Worm (Caenorhabditis elegans) whole organism, L4 larva: ENCODE data around the gene C27B7.2.

Experiments
- F10B5.3 ChIP-seq: sonication (generic microtip); optimal IDR thresholded peaks from 2 replicates; lab custom pipeline; 2016; ENCODE audit warnings: mild to moderate bottlenecking, missing genetic modification characterization, missing compliant biosample characterization
- T20F7.1 ChIP-seq: fragments of 200-800 bp; sonication (Bioruptor generic); optimal IDR thresholded peaks from 2 replicates; lab custom pipeline; 2018; ENCODE audit warnings: mild to moderate bottlenecking, missing genetic modification characterization, missing compliant biosample characterization
- T26A8.4 ChIP-seq: fragments of 200-800 bp; sonication (Bioruptor generic); IDR thresholded peaks from 2 replicates; pipeline ENCODE4 v1.3.6; 2022; ENCODE audit warnings: missing genetic modification characterization, missing compliant biosample characterization
- Y48G9A.11 ChIP-seq: fragments of 200-800 bp; sonication (Bioruptor generic); IDR thresholded peaks from 2 replicates; pipeline ENCODE4 v1.3.6; 2022; ENCODE audit warnings: missing genetic modification reagents, missing genetic modification characterization, missing compliant biosample characterization
- Y5F2A.4 ChIP-seq: fragments of 200-800 bp; sonication (Bioruptor generic); optimal IDR thresholded peaks from 2 replicates; lab custom pipeline; 2018; ENCODE audit warnings: mild to moderate bottlenecking, missing genetic modification characterization, missing compliant biosample characterization
- ZK337.2 ChIP-seq: fragments of 200-800 bp; sonication (Bioruptor generic); IDR thresholded peaks from 2 replicates; pipeline ENCODE4 v1.3.6; 2022; ENCODE audit warnings: missing genetic modification reagents, missing genetic modification characterization, missing compliant biosample characterization
- ZK546.5 ChIP-seq, 2 experiments: sonication (generic microtip); optimal IDR thresholded peaks; 2 replicates each; lab custom pipeline; 2017; ENCODE audit warnings: missing biosample characterization in 2 of 2, missing genetic modification characterization in 2 of 2
- arid-1 ChIP-seq: fragments of 200-800 bp; sonication (Bioruptor generic); conservative IDR thresholded peaks from 2 replicates; pipeline ENCODE4 v1.3.6; 2022; ENCODE audit warnings: missing genetic modification reagents, missing genetic modification characterization, missing compliant biosample characterization
- attf-4 ChIP-seq: sonication (generic microtip); optimal IDR thresholded peaks from 3 replicates; lab custom pipeline; 2017; ENCODE audit warnings: missing biosample characterization, missing genetic modification characterization
- daf-16 ChIP-seq, 3 experiments: sonication (generic microtip); optimal IDR thresholded peaks; 2 replicates each; lab custom pipeline; 2016 to 2017; ENCODE audit warnings: missing genetic modification characterization in 3 of 3, missing genetic modification reagents in 3 of 3, mild to moderate bottlenecking in 2 of 3, missing compliant biosample characterization in 2 of 3, missing biosample characterization in 1 of 3, moderate library complexity in 1 of 3
- daf-19 ChIP-seq: fragments of 200-800 bp; sonication (Bioruptor generic); conservative IDR thresholded peaks from 2 replicates; pipeline ENCODE4 v1.3.6; 2022; ENCODE audit warnings: missing genetic modification characterization, missing compliant biosample characterization
- dmd-6 ChIP-seq: fragments of 200-800 bp; sonication (Bioruptor generic); IDR thresholded peaks from 2 replicates; pipeline ENCODE4 v1.3.6; 2022; ENCODE audit warnings: missing genetic modification reagents, missing genetic modification characterization, missing compliant biosample characterization
- dmd-8 ChIP-seq: fragments of 200-800 bp; sonication (Bioruptor generic); IDR thresholded peaks from 2 replicates; pipeline ENCODE4 v1.3.6; 2022; ENCODE audit warnings: missing genetic modification characterization, missing compliant biosample characterization
- dmd-9 ChIP-seq: fragments of 200-800 bp; sonication (Bioruptor generic); IDR thresholded peaks from 2 replicates; pipeline ENCODE4 v1.3.6; 2022; ENCODE audit warnings: missing genetic modification reagents, missing genetic modification characterization, missing compliant biosample characterization
- dpl-1 ChIP-seq: fragments of 150-350 bp; optimal IDR thresholded peaks from 2 replicates; lab custom pipeline; 2014; ENCODE audit warnings: missing biosample characterization, missing genetic modification reagents, missing genetic modification characterization
- egl-27 ChIP-seq: sonication (generic microtip); optimal IDR thresholded peaks from 3 replicates; lab custom pipeline; 2017; ENCODE audit warnings: missing biosample characterization, missing genetic modification reagents, missing genetic modification characterization
- hif-1 ChIP-seq, 2 experiments: sonication (generic microtip); optimal IDR thresholded peaks; 2 replicates each; lab custom pipeline; 2016 to 2017; ENCODE audit warnings: missing compliant biosample characterization in 2 of 2, missing genetic modification characterization in 2 of 2, missing genetic modification reagents in 2 of 2, missing genotype in 2 of 2, mild to moderate bottlenecking in 1 of 2
- lin-29 ChIP-seq: fragments of 200-800 bp; sonication (Bioruptor generic); IDR thresholded peaks from 2 replicates; pipeline ENCODE4 v1.3.6; 2022; ENCODE audit warnings: missing genetic modification reagents, missing genetic modification characterization, missing compliant biosample characterization
- madf-5 ChIP-seq, 2 experiments: fragments of 200-800 bp; sonication (Bioruptor generic); IDR thresholded peaks; 2 replicates each; pipeline ENCODE4 v1.3.6; 2022; ENCODE audit warnings: missing compliant biosample characterization in 2 of 2, missing genetic modification characterization in 2 of 2
- mdl-1 ChIP-seq, 2 experiments: fragments of 150-350 bp in 1 of 2; sonication (generic microtip) in 1 of 2; optimal IDR thresholded peaks; 2 replicates each; lab custom pipeline; 2014 to 2017; ENCODE audit warnings: missing biosample characterization in 2 of 2, missing genetic modification characterization in 2 of 2
- mxl-2 ChIP-seq: fragments of 200-800 bp; sonication (Bioruptor generic); conservative IDR thresholded peaks from 2 replicates; pipeline ENCODE4 v1.3.6; 2022; ENCODE audit warnings: missing genetic modification reagents, missing genetic modification characterization, missing compliant biosample characterization
- mxl-3 ChIP-seq: fragments of 200-800 bp; sonication (Bioruptor generic); optimal IDR thresholded peaks from 2 replicates; lab custom pipeline; 2018; ENCODE audit warnings: mild to moderate bottlenecking, missing genetic modification characterization, missing compliant biosample characterization
- nhr-237 ChIP-seq: sonication (generic microtip); optimal IDR thresholded peaks from 2 replicates; lab custom pipeline; 2017; ENCODE audit warnings: missing biosample characterization, missing genetic modification characterization
- nhr-25 ChIP-seq: sonication (generic microtip); optimal IDR thresholded peaks from 2 replicates; lab custom pipeline; 2017; ENCODE audit warnings: missing genetic modification characterization, mild to moderate bottlenecking, missing compliant biosample characterization, antibody characterized with exemption, moderate library complexity, borderline replicate concordance; ENCODE audit not compliant: insufficient read depth
- nhr-48 ChIP-seq: sonication (generic microtip); optimal IDR thresholded peaks from 2 replicates; lab custom pipeline; 2016; ENCODE audit warnings: mild to moderate bottlenecking, missing genetic modification characterization, missing compliant biosample characterization
- nhr-77 ChIP-seq: fragments of 150-350 bp; optimal IDR thresholded peaks from 2 replicates; lab custom pipeline; 2014; ENCODE audit warnings: missing biosample characterization, missing genetic modification characterization
- pqm-1 ChIP-seq: sonication (generic microtip); optimal IDR thresholded peaks from 2 replicates; lab custom pipeline; 2017; ENCODE audit warnings: missing biosample characterization, missing genetic modification characterization
- rbr-2 ChIP-seq: sonication (generic microtip); optimal IDR thresholded peaks from 2 replicates; lab custom pipeline; 2016; ENCODE audit warnings: missing genotype, missing genetic modification characterization, missing compliant biosample characterization
- saeg-2 ChIP-seq: fragments of 200-800 bp; sonication (Bioruptor generic); IDR thresholded peaks from 2 replicates; pipeline ENCODE4 v1.3.6; 2022; ENCODE audit warnings: missing genetic modification reagents, missing genetic modification characterization, missing compliant biosample characterization
- sdz-12 ChIP-seq: fragments of 200-800 bp; sonication (Bioruptor generic); optimal IDR thresholded peaks from 2 replicates; lab custom pipeline; 2018; ENCODE audit warnings: mild to moderate bottlenecking, missing genetic modification characterization, missing compliant biosample characterization
- skn-1 ChIP-seq: fragments of 150-350 bp; optimal IDR thresholded peaks from 2 replicates; lab custom pipeline; 2014; ENCODE audit warnings: missing biosample characterization, missing genetic modification characterization
- snpc-1.2 ChIP-seq: fragments of 200-800 bp; sonication (Bioruptor generic); IDR thresholded peaks from 2 replicates; pipeline ENCODE4 v1.3.6; 2022; ENCODE audit warnings: missing genetic modification reagents, missing genetic modification characterization, missing compliant biosample characterization
- spr-1 ChIP-seq: sonication (generic microtip); optimal IDR thresholded peaks from 2 replicates; lab custom pipeline; 2016; ENCODE audit warnings: mild to moderate bottlenecking, missing genetic modification characterization, missing compliant biosample characterization
- tag-97 ChIP-seq: fragments of 200-800 bp; sonication (Bioruptor generic); IDR thresholded peaks from 2 replicates; pipeline ENCODE4 v1.3.6; 2022; ENCODE audit warnings: missing genetic modification characterization, missing compliant biosample characterization
- unc-130 ChIP-seq: sonication (generic microtip); optimal IDR thresholded peaks from 2 replicates; lab custom pipeline; 2016; ENCODE audit warnings: missing genetic modification reagents, missing genetic modification characterization, missing compliant biosample characterization
- unc-62 ChIP-seq, 3 experiments: fragments of 150-350 bp in 1 of 3; sonication (generic microtip); optimal IDR thresholded peaks in 2 of 3; peaks in 1 of 3; 1 replicate in 1 of 3; 2 replicates in 2 of 3; lab custom pipeline; 2014 to 2017; ENCODE audit warnings: missing biosample characterization in 3 of 3, missing genetic modification characterization in 3 of 3, missing genetic modification reagents in 3 of 3, missing genotype in 1 of 3
- zfp-2 ChIP-seq: sonication (generic microtip); optimal IDR thresholded peaks from 2 replicates; lab custom pipeline; 2016; ENCODE audit warnings: mild to moderate bottlenecking, missing genetic modification characterization, missing compliant biosample characterization
- ztf-11 ChIP-seq: fragments of 150-350 bp; optimal IDR thresholded peaks from 2 replicates; lab custom pipeline; 2014; ENCODE audit warnings: missing biosample characterization, missing genetic modification characterization
- ztf-7 ChIP-seq: fragments of 150-350 bp; optimal IDR thresholded peaks from 2 replicates; lab custom pipeline; 2014; ENCODE audit warnings: missing biosample characterization, missing genetic modification characterization

Gene C27B7.2

ce11 chrIV:8927093-8927492 is 34.4 kb downstream of the C27B7.2 start (continued):
- TF ChIP-seq T26A8.4 (GFP tag; lab: Robert Waterston, UW), result peak; percentile 91
- peak; percentile 72 for TF ChIP-seq mxl-2
- peak; percentile 26 for TF ChIP-seq nhr-77 (tag; lab: Kevin White, UChicago)
- peak; percentile 81 for TF ChIP-seq saeg-2 (GFP tag; lab: Robert Waterston, UW)
- peak; percentile 51 for TF ChIP-seq egl-27 (tag; lab: Kevin White, UChicago)
- peak; percentile 87 for TF ChIP-seq unc-130
- TF ChIP-seq lin-29, result peak; percentile 73; the same call in 1 of the 2 replicates
- peak; percentile 92 for TF ChIP-seq arid-1 (GFP tag; lab: Robert Waterston, UW)
- TF ChIP-seq F10B5.3, result peak; percentile 56
- TF ChIP-seq nhr-237 (tag; lab: Kevin White, UChicago), result no peak
- peak in 1 of 2 experiments; percentile 6 for TF ChIP-seq mdl-1 (tag; optimal IDR thresholded peaks at IDR 0.05; lab: Kevin White, UChicago)
- TF ChIP-seq nhr-25 (tag; lab: Kevin White, UChicago), result peak; percentile 79
- TF ChIP-seq madf-5 (GFP tag; IDR thresholded peaks at IDR 0.05; lab: Robert Waterston, UW), result peak; percentile 76 to 82
- TF ChIP-seq daf-19, result 0 out of 2 replicates have a peak, but pooled peaks have one; percentile 9
- peak; percentile 64 for TF ChIP-seq zfp-2 (tag; lab: Kevin White, UChicago)
- TF ChIP-seq snpc-1.2 (GFP tag; lab: Robert Waterston, UW), result peak; percentile 88
- no peak for TF ChIP-seq ZK546.5 (tag; optimal IDR thresholded peaks at IDR 0.05; lab: Kevin White, UChicago)
- peak; percentile 45 to 61 for TF ChIP-seq hif-1 (tag; optimal IDR thresholded peaks at IDR 0.05; lab: Kevin White, UChicago)
- TF ChIP-seq T20F7.1, result peak; percentile 93
- TF ChIP-seq ztf-11 (tag; lab: Kevin White, UChicago), result no peak
- peak; percentile 80 for TF ChIP-seq ZK337.2 (GFP tag; lab: Robert Waterston, UW)
- TF ChIP-seq dpl-1 (GFP tag; lab: Kevin White, UChicago), result peak; percentile 40
- peak; percentile 84 for TF ChIP-seq Y48G9A.11 (GFP tag; lab: Robert Waterston, UW)
- TF ChIP-seq skn-1 (tag; lab: Kevin White, UChicago), result no peak
- TF ChIP-seq rbr-2, result peak; percentile 82
- peak; percentile 69 for TF ChIP-seq dmd-6 (GFP tag; lab: Robert Waterston, UW)
- TF ChIP-seq tag-97 (GFP tag; lab: Robert Waterston, UW), result no peak
- peak; percentile 83 for TF ChIP-seq Y5F2A.4
- TF ChIP-seq pqm-1, result peak; percentile 25
- peak; percentile 66 for TF ChIP-seq dmd-9

- no peak for TF ChIP-seq nhr-48 (tag; lab: Kevin White, UChicago)
- TF ChIP-seq unc-62 (GFP tag; optimal IDR thresholded peaks at IDR 0.05 in 1 of 2; lab: Kevin White, UChicago), result peak in 1 of 2 experiments; percentile 38
- no peak for TF ChIP-seq unc-62 (tag; optimal IDR thresholded peaks at IDR 0.05; lab: Kevin White, UChicago)
Measured at ce11 chrIV:8929942-8930492, 37.4 kb downstream of the C27B7.2 start, which contains the start of the genes D1046.18 and slc-25A26. Gene D1046.18 (plus strand): TSS chrIV:8930242. Gene slc-25A26 (plus strand): TSS chrIV:8930442.

- TF ChIP-seq ztf-7 (tag; lab: Kevin White, UChicago) (no peak), arid-1 (GFP tag; lab: Robert Waterston, UW) (no peak), nhr-77 (tag; lab: Kevin White, UChicago) (no peak), mxl-3 (GFP tag; lab: Kevin White, UChicago) (no peak), unc-130 (no peak), spr-1 (tag; lab: Kevin White, UChicago) (no peak), tag-97 (GFP tag; lab: Robert Waterston, UW) (no peak), attf-4 (tag; lab: Kevin White, UChicago) (no peak), dpl-1 (GFP tag; lab: Kevin White, UChicago) (no peak), ZK546.5 (tag; optimal IDR thresholded peaks at IDR 0.05; lab: Kevin White, UChicago) (no peak), F10B5.3 (no peak), dmd-8 (GFP tag; lab: Robert Waterston, UW) (no peak), sdz-12 (GFP tag; lab: Kevin White, UChicago) (no peak), daf-16 (GFP tag; optimal IDR thresholded peaks at IDR 0.05; lab: Kevin White, UChicago) (no peak), daf-16 (tag; optimal IDR thresholded peaks at IDR 0.05; lab: Kevin White, UChicago) (no peak), skn-1 (tag; lab: Kevin White, UChicago) (no peak)
Measured at ce11 chrIV:8933575-8933974, 40.9 kb downstream of the C27B7.2 start, which contains the start of gene D1046.4. Gene D1046.4 (plus strand): TSS chrIV:8933875.
